Fruit fly (Drosophila melanogaster): Measurements from ENCODE around the gene CG2116.
A peak's percentile ranks its signal among the peaks of the same experiment; 100 is the strongest.

The CG2116 gene

DNA sequence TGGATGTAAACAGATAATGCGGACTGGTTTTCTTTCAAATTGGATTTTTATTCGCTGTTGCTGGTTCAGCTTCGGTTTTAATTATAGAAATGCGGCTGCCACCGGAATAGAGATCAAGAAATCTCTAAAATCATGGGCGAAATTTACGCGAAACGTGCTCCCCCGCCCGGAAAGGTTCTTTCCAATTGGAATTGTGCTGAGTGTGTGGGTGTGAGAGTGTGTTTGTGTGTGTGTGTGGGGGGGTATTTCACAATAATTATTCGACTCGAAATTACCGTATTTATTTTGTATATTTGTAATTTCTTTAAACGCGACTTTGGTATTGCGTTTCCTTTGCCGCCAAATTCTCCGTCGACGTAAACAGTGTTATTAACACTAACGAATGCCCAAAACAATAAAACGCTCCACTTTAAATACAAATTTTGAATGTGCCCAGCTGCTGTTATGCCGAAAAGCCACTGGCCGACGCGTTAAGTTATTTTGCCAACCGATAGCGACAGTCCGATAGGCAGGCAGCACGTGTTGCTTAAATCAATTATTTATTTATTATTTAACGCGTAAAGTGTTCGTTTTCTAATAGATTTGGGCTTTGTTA is 13.8 kb upstream of the CG2116 start, which contains the start of gene Gclc (continued):
- TF ChIP-seq Oli (tag; optimal IDR thresholded peaks at IDR 0.05), result no peak
- TF ChIP-seq bab2 (GFP tag; optimal IDR thresholded peaks at IDR 0.05), result no peak
- no peak for TF ChIP-seq ssp (GFP tag; IDR thresholded peaks at IDR 0.05)
- no peak for TF ChIP-seq pho (GFP tag; optimal IDR thresholded peaks at IDR 0.05)
- peak; percentile 53 for TF ChIP-seq sens (GFP tag)
- peak; percentile 53; the same call in 2 of the 3 replicates for TF ChIP-seq CG6791 (GFP tag; IDR thresholded peaks at IDR 0.05; ENCODE audit: partially characterized antibody)
- no peak for TF ChIP-seq btn (GFP tag; optimal IDR thresholded peaks at IDR 0.05)
- TF ChIP-seq CG13624 (GFP tag; optimal IDR thresholded peaks at IDR 0.05), result no peak
- no peak for TF ChIP-seq CG10959 (GFP tag; IDR thresholded peaks at IDR 0.05)
- TF ChIP-seq slou (GFP tag; optimal IDR thresholded peaks at IDR 0.05), result no peak
- no peak for TF ChIP-seq CHES-1-like (GFP tag; optimal IDR thresholded peaks at IDR 0.05)
- TF ChIP-seq Med (GFP tag), result peak; percentile 81
- no peak for TF ChIP-seq CG15073 (GFP tag; optimal IDR thresholded peaks at IDR 0.05)
- TF ChIP-seq chm (GFP tag; IDR thresholded peaks at IDR 0.05), result no peak
- peak; percentile 55 for TF ChIP-seq Elba2 (GFP tag; optimal IDR thresholded peaks at IDR 0.05)
- TF ChIP-seq Atf6 (GFP tag; IDR thresholded peaks at IDR 0.05), result 0 out of 2 replicates have a peak, but pooled peaks have one; percentile 8
- TF ChIP-seq HmgD (GFP tag; optimal IDR thresholded peaks at IDR 0.05), result no peak
- peak; percentile 66 for TF ChIP-seq BEAF-32 (GFP tag; optimal IDR thresholded peaks at IDR 0.05)
- TF ChIP-seq ac (GFP tag; optimal IDR thresholded peaks at IDR 0.05), result no peak
- no peak for TF ChIP-seq emc (GFP tag; optimal IDR thresholded peaks at IDR 0.05)
- TF ChIP-seq Dbx (GFP tag; IDR thresholded peaks at IDR 0.05), result no peak
- TF ChIP-seq Rx (GFP tag; IDR thresholded peaks at IDR 0.05), result no peak
- no peak for TF ChIP-seq CG10979 (tag; optimal IDR thresholded peaks at IDR 0.05)
- no peak for TF ChIP-seq CG12299 (tag; optimal IDR thresholded peaks at IDR 0.05)
- no peak for TF ChIP-seq CG18262 (tag; optimal IDR thresholded peaks at IDR 0.05)
- TF ChIP-seq Hmr (GFP tag; optimal IDR thresholded peaks at IDR 0.05), result peak; percentile 50
- no peak for TF ChIP-seq bsh (GFP tag; optimal IDR thresholded peaks at IDR 0.05)
- no peak for TF ChIP-seq Sry-β (GFP tag; optimal IDR thresholded peaks at IDR 0.05)
- 0 out of 3 replicates have a peak, but pooled peaks have one; percentile 18 for TF ChIP-seq ken (GFP tag; IDR thresholded peaks at IDR 0.05)
- TF ChIP-seq fu2 (GFP tag; optimal IDR thresholded peaks at IDR 0.05), result no peak
- no peak for TF ChIP-seq C15 (GFP tag; IDR thresholded peaks at IDR 0.05)
- TF ChIP-seq CG13287 (GFP tag; IDR thresholded peaks at IDR 0.05; ENCODE audit: partially characterized antibody), result peak; percentile 62
- no peak for TF ChIP-seq zf30C (GFP tag; optimal IDR thresholded peaks at IDR 0.05)
- TF ChIP-seq sc (optimal IDR thresholded peaks at IDR 0.05), result no peak
- no peak for TF ChIP-seq sc (GFP tag; optimal IDR thresholded peaks at IDR 0.05)
- TF ChIP-seq crol (GFP tag; IDR thresholded peaks at IDR 0.05), result no peak
- no peak for TF ChIP-seq Asciz (GFP tag; optimal IDR thresholded peaks at IDR 0.05)
- no peak for TF ChIP-seq pros (GFP tag; optimal IDR thresholded peaks at IDR 0.05)
- TF ChIP-seq CG11398 (GFP tag; optimal IDR thresholded peaks at IDR 0.05), result no peak
- no peak for TF ChIP-seq MTF-1 (GFP tag; optimal IDR thresholded peaks at IDR 0.05; ENCODE audit: borderline replicate concordance)
- no peak for TF ChIP-seq pita (GFP tag; optimal IDR thresholded peaks at IDR 0.05)
- TF ChIP-seq CG18764 (GFP tag; optimal IDR thresholded peaks at IDR 0.05), result no peak
- TF ChIP-seq CG12155 (GFP tag; optimal IDR thresholded peaks at IDR 0.05), result no peak
- TF ChIP-seq Neu2 (GFP tag; optimal IDR thresholded peaks at IDR 0.05; ENCODE audit: borderline replicate concordance), result no peak
- TF ChIP-seq CG17359 (tag; optimal IDR thresholded peaks at IDR 0.05), result no peak
- no peak for TF ChIP-seq CG7786 (GFP tag; optimal IDR thresholded peaks at IDR 0.05)
- TF ChIP-seq CG9609 (GFP tag; optimal IDR thresholded peaks at IDR 0.05), result no peak
- TF ChIP-seq CG8388 (GFP tag; optimal IDR thresholded peaks at IDR 0.05), result no peak
- no peak for TF ChIP-seq onecut (GFP tag; IDR thresholded peaks at IDR 0.05)
- no peak for TF ChIP-seq wek (GFP tag; optimal IDR thresholded peaks at IDR 0.05)
- no peak for TF ChIP-seq ems (GFP tag; optimal IDR thresholded peaks at IDR 0.05)
